Fruit fly (Drosophila melanogaster) whole organism, pupa: ENCODE data around the gene Rubicon.

Experiments used
- CG10348 ChIP-seq: fragments of 200-800 bp; sonication (Bioruptor generic); IDR thresholded peaks from 2 replicates; pipeline ENCODE4 v1.3.6; 2022; ENCODE audit warnings: missing biosample characterization, missing genetic modification characterization
- CG12605 ChIP-seq: fragments of 200-800 bp; sonication (Bioruptor generic); IDR thresholded peaks from 2 replicates; pipeline ENCODE4 v1.3.6; 2022; ENCODE audit warnings: missing biosample characterization, missing genetic modification characterization
- CG13204 ChIP-seq: fragments of 200-800 bp; sonication (Bioruptor generic); optimal IDR thresholded peaks from 2 replicates; lab custom pipeline; 2018; ENCODE audit warnings: missing biosample characterization, mild to moderate bottlenecking, missing genetic modification characterization, moderate library complexity
- CG14655 ChIP-seq: fragments of 200-800 bp; sonication (Bioruptor generic); optimal IDR thresholded peaks from 3 replicates; lab custom pipeline; 2017; ENCODE audit warnings: mild to moderate bottlenecking, missing biosample characterization, missing genetic modification reagents, missing genetic modification characterization
- CG15710 ChIP-seq: fragments of 200-800 bp; sonication (Bioruptor generic); optimal IDR thresholded peaks from 2 replicates; lab custom pipeline; 2018; ENCODE audit warnings: missing biosample characterization, mild to moderate bottlenecking, missing genetic modification characterization, moderate library complexity
- CG17806 ChIP-seq: fragments of 200-800 bp; sonication (Bioruptor generic); optimal IDR thresholded peaks from 2 replicates; lab custom pipeline; 2018; ENCODE audit warnings: missing biosample characterization, mild to moderate bottlenecking, missing genetic modification characterization, moderate library complexity
- CG32121 ChIP-seq: fragments of 200-800 bp; sonication (Bioruptor generic); IDR thresholded peaks from 2 replicates; pipeline ENCODE4 v1.3.6; 2022; ENCODE audit warnings: missing biosample characterization, missing genetic modification characterization
- CG34367 ChIP-seq: fragments of 200-800 bp; sonication (Bioruptor generic); optimal IDR thresholded peaks from 2 replicates; lab custom pipeline; 2018; ENCODE audit warnings: missing biosample characterization, mild to moderate bottlenecking, missing genetic modification characterization
- CG4496 ChIP-seq: fragments of 200-800 bp; sonication (Bioruptor generic); IDR thresholded peaks from 3 replicates; pipeline ENCODE4 v1.3.6; 2022; ENCODE audit warnings: missing biosample characterization, missing genetic modification characterization
- CG8159 ChIP-seq: fragments of 200-800 bp; sonication (Bioruptor generic); optimal IDR thresholded peaks from 3 replicates; lab custom pipeline; 2018; ENCODE audit warnings: missing biosample characterization, mild to moderate bottlenecking, missing genetic modification characterization, moderate library complexity
- CG8301 ChIP-seq: fragments of 200-800 bp; sonication (Bioruptor generic); optimal IDR thresholded peaks from 2 replicates; lab custom pipeline; 2018; ENCODE audit warnings: missing biosample characterization, mild to moderate bottlenecking, missing genetic modification characterization
- CG9948 ChIP-seq: fragments of 200-800 bp; sonication (Bioruptor generic); optimal IDR thresholded peaks from 2 replicates; lab custom pipeline; 2018; ENCODE audit warnings: missing biosample characterization, mild to moderate bottlenecking, missing genetic modification characterization, moderate library complexity
- D1 ChIP-seq: fragments of 200-800 bp; sonication (Bioruptor generic); optimal IDR thresholded peaks from 2 replicates; lab custom pipeline; 2018; ENCODE audit warnings: missing biosample characterization, mild to moderate bottlenecking, missing genetic modification characterization, moderate library complexity
- EcR ChIP-seq: fragments of 200-800 bp; sonication (Bioruptor generic); optimal IDR thresholded peaks from 3 replicates; lab custom pipeline; 2019; ENCODE audit warnings: missing biosample characterization, missing genetic modification characterization, mild to moderate bottlenecking, moderate library complexity, missing genetic modification reagents
- Ets98B ChIP-seq: fragments of 200-800 bp; sonication (Bioruptor generic); IDR thresholded peaks from 2 replicates; pipeline ENCODE4 v1.3.6; 2022; ENCODE audit warnings: missing biosample characterization, missing genetic modification characterization
- Pif1A ChIP-seq: fragments of 200-800 bp; sonication (Bioruptor generic); optimal IDR thresholded peaks from 3 replicates; lab custom pipeline; 2016; ENCODE audit warnings: missing biosample characterization, missing genetic modification characterization
- Pif1B ChIP-seq: fragments of 200-800 bp; sonication (Bioruptor generic); optimal IDR thresholded peaks from 3 replicates; lab custom pipeline; 2016; ENCODE audit warnings: missing biosample characterization, missing genetic modification characterization
- Snoo ChIP-seq: fragments of 200-800 bp; sonication (Bioruptor generic); optimal IDR thresholded peaks from 3 replicates; lab custom pipeline; 2017; ENCODE audit warnings: missing biosample characterization, mild to moderate bottlenecking, missing genetic modification characterization, inconsistent platforms
- fd96Ca ChIP-seq: fragments of 200-800 bp; sonication (Bioruptor generic); IDR thresholded peaks from 3 replicates; pipeline ENCODE4 v1.3.6; 2022; ENCODE audit warnings: missing biosample characterization, missing genetic modification characterization
- gl ChIP-seq: fragments of 200-800 bp; sonication (Bioruptor generic); optimal IDR thresholded peaks from 2 replicates; lab custom pipeline; 2018; ENCODE audit warnings: missing biosample characterization, mild to moderate bottlenecking, missing genetic modification characterization
- rn ChIP-seq: fragments of 200-800 bp; sonication (Bioruptor generic); IDR thresholded peaks from 2 replicates; pipeline ENCODE4 v1.3.6; 2022; ENCODE audit warnings: missing biosample characterization, missing genetic modification characterization

Gene Rubicon

DNA sequence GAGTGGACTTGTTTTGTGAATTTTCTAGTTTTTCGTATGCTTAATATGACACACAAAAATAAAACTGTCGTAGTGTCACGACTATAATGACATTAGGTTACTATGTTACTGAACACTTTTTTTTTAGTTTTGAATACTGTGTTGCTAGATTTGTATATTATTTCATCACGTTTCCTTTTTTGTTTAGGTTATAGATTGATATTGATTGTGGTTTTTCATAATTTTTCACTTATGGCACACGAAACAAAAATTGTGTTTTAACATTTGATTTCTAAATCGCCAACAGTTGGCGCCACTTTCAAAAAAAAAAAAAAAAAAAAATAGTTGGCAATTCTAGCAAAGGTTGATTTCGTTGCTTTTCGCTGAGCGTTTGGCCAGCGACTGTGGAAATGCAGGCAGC lies 16.7 kb downstream of the Rubicon start, which contains the start of gene CG11294:
Gene CG11294 (minus strand): TSS at position 101 of the 400 bp plus-strand sequence.
- no peak for TF ChIP-seq D1 (tag; lab: Kevin White, UChicago)
- TF ChIP-seq Pif1B (GFP tag; lab: Kevin White, UChicago): no peak
- no peak for TF ChIP-seq EcR (GFP tag; lab: Kevin White, UChicago)
- no peak for TF ChIP-seq CG13204 (GFP tag; lab: Kevin White, UChicago)
- TF ChIP-seq CG8159: no peak
- no peak for TF ChIP-seq gl
- no peak for TF ChIP-seq CG17806 (tag; lab: Kevin White, UChicago)
- no peak for TF ChIP-seq CG10348
- TF ChIP-seq CG12605 (GFP tag; lab: Robert Waterston, UW): no peak

DNA sequence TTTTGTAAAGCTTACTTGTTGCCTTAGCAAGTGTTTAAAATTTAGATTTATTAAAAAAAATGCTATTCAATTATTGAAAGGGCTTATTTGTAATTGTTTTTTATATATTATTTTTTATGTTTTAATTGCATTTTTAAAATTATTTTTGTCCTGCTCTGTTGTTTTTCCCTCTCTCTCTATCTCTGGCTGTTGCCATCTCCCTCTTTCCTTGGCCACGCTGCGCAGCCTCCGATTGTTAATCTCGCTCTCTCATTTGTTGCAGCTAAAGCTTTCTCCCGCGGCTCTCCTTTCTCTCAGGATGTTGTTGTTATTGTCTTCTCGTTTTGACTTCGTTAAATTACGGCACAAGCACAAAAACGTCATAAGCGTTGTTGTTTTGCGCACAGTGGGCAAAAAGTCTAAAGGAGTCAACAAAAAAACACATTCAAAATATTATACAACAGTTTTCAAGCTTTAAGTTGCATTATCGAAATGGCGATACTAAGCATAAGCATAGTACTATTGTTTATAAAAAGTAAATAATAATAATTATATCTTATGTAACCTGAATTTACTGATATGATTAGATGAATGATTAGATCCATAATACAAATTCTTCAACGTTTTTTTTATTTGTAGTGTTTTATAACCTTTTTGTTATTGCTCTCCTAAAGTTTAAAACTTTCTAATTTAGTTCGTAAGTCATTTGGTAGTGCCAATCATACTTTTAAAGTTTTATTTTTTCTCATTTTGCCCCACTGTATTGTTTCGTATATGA lies 17.4 kb downstream of the Rubicon start:
- no peak for TF ChIP-seq CG12605 (GFP tag; lab: Robert Waterston, UW)
- TF ChIP-seq Snoo (tag; lab: Kevin White, UChicago): no peak
- TF ChIP-seq EcR (GFP tag; lab: Kevin White, UChicago): no peak
- peak; percentile 1 for TF ChIP-seq CG9948 (tag; lab: Kevin White, UChicago)
- TF ChIP-seq CG8159: peak; percentile 36

DNA sequence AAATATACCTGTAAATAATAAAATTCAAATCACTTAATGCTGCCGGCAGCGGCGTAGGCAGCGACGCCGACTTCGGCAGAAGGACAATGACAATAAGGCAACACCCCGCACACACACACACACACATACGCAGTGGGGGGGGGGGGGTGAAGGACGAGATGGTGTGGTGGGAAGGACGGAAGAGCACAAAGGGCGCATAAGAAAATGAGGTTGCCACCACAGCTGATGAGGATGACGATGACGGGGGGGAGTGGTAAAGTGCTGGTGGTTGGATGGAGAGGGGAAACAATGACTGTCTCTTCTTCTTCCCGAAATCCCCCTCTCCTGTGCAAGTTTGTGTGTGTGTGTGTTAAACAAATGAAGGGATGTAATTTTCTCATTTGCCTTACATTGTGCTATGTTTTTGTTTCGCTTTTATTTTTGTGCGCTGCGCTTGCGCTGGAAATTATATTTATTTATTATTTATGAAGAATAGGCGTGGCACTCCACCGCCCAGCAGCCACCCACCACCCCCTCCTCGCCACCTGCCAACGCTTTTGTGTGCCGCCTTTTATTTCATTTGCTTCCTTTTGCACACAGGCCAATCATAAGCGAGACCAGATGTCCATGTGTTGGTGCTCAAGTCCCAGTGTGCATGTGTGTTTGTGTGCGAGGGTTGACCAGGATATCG lies 18.1 kb downstream of the Rubicon start:
- TF ChIP-seq CG8301 (tag; lab: Kevin White, UChicago): no peak
- TF ChIP-seq rn (GFP tag; lab: Robert Waterston, UW): no peak
- no peak for TF ChIP-seq CG9948 (tag; lab: Kevin White, UChicago)
- TF ChIP-seq CG13204 (GFP tag; lab: Kevin White, UChicago): no peak
- no peak for TF ChIP-seq CG32121
- TF ChIP-seq CG34367 (tag; lab: Kevin White, UChicago): no peak
- TF ChIP-seq, all 21 proteins: peak for 0

DNA sequence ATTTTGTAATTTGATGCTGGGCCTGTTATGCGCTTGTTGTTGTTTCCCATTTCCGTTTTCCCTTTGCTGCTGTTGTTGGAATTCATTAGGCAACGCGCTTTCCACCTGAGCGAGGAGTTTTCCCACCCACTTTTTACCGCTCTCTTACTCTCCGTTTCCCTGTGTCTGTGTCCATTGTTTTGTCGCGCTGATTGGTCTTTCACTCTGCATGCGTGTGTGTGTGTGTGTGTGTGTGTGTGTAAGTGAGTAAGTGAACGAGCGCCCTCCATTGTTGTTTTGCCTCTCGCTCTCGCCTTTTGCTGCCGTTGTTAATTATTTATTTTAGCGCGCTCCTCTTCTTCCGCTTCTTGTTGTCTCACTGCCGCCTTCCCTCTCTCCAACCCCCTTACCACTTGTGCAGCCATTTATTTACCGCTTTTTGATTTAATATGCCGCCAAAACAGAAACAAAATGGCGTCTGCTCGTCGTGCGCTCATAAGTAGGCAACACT lies 19.3 kb downstream of the Rubicon start:
- TF ChIP-seq rn (GFP tag; lab: Robert Waterston, UW): no peak
- TF ChIP-seq CG4496 (GFP tag; lab: Robert Waterston, UW): no peak
- no peak for TF ChIP-seq Pif1A (GFP tag; lab: Kevin White, UChicago)
- no peak for TF ChIP-seq EcR (GFP tag; lab: Kevin White, UChicago)
- TF ChIP-seq CG8301 (tag; lab: Kevin White, UChicago): no peak
- TF ChIP-seq CG13204 (GFP tag; lab: Kevin White, UChicago): no peak
- TF ChIP-seq gl: no peak
- no peak for TF ChIP-seq CG8159
- TF ChIP-seq D1 (tag; lab: Kevin White, UChicago): no peak

DNA sequence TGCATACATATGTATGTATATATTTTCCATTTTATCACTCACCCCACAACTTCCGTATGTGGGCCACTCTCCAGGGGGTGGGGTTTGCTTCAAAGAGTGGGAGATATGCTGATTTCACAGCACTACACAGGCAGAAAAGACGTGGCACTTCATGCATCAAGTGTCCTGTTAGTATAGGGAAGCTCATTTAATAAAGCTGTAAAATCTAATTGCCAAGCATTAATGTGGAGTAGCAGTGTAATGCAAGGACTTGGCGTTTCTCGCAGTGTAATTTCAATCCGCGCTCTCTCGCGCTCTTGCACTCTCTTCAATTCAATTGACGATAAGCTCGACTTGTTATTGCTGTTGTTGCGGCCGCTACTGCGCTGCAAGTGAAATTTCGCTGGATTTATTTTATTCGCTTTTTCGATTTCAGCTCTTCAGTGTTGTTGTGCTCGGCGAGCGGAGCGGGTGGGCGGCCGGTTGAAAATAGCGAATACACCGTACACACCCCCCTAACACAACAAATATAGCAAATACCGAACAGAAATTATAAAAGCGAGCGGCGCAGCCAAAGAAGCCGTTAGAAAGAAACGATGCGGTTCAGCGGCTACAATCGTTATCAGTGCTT lies 32.5 kb downstream of the Rubicon start, which contains the start of gene Hexo2:
Gene Hexo2 (plus strand): TSS at position 419 of the 610 bp plus-strand sequence.
- peak; percentile 99 for TF ChIP-seq Ets98B (GFP tag; lab: Robert Waterston, UW)
- TF ChIP-seq CG14655 (GFP tag; lab: Kevin White, UChicago): peak; percentile 96
- TF ChIP-seq CG8159: peak; percentile 91
- TF ChIP-seq D1 (tag; lab: Kevin White, UChicago): peak; percentile 54
- TF ChIP-seq rn (GFP tag; lab: Robert Waterston, UW): peak; percentile 98
- peak; percentile 89 for TF ChIP-seq gl
- TF ChIP-seq EcR (GFP tag; lab: Kevin White, UChicago): peak; percentile 17
- TF ChIP-seq CG15710 (tag; lab: Kevin White, UChicago): peak; percentile 93
- peak; percentile 94 for TF ChIP-seq CG10348
- peak; percentile 99 for TF ChIP-seq Snoo (tag; lab: Kevin White, UChicago)
- peak; percentile 91 for TF ChIP-seq CG9948 (tag; lab: Kevin White, UChicago)
- peak; percentile 96 for TF ChIP-seq CG8301 (tag; lab: Kevin White, UChicago)
- TF ChIP-seq CG34367 (tag; lab: Kevin White, UChicago): peak; percentile 94
- peak; percentile 98 for TF ChIP-seq CG32121
- TF ChIP-seq CG13204 (GFP tag; lab: Kevin White, UChicago): peak; percentile 82
- peak; percentile 93 for TF ChIP-seq CG17806 (tag; lab: Kevin White, UChicago)
- TF ChIP-seq fd96Ca (GFP tag; lab: Robert Waterston, UW): peak; percentile 99
- TF ChIP-seq CG4496 (GFP tag; lab: Robert Waterston, UW): peak; percentile 99
- TF ChIP-seq Pif1A (GFP tag; lab: Kevin White, UChicago): peak; percentile 97
- TF ChIP-seq Pif1B (GFP tag; lab: Kevin White, UChicago): peak; percentile 94
- TF ChIP-seq CG12605 (GFP tag; lab: Robert Waterston, UW): peak; percentile 97
- TF ChIP-seq, all 21 proteins: peak for 21
